Fruit fly (Drosophila melanogaster): Measurements from ENCODE around the gene Pyroxd1.

The Pyroxd1 gene

DNA sequence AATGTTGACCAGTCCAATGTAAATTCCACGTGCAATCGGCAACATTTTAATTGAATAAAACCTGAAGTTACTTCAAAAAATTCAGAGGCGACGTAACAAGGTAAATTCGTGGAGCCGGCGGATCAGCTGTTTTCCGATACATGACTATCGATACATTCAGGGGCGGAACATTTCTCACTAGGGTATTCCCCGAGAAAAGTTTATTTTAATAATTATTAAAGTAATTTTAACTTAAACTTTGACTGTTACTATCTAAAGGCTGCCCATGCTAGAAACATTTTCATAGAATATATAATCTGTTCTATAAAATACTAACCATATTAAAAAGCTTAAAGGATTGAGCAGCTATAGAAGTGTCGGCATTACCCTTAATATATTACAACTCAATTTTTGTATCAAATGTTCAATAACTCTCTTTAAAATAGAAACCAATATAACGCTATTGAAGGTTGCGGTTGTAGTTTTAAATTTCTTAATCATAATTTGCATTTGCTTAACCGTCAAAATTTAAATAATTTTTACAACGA lies 5.9 kb downstream of the Pyroxd1 start, which contains the start of the genes mRpS18B and Kua:
mRpS18B (minus strand) TSS at position 149 of the 527 bp plus-strand sequence.
Kua (plus strand) TSS at position 477 of the 527 bp plus-strand sequence.
- TF ChIP-seq Myc (optimal IDR thresholded peaks at IDR 0.05) (no peak), ttk (optimal IDR thresholded peaks at IDR 0.05) (no peak), psq (optimal IDR thresholded peaks at IDR 0.05) (no peak), Sin3A (optimal IDR thresholded peaks at IDR 0.05) (no peak), insv (optimal IDR thresholded peaks at IDR 0.05) (no peak), h (optimal IDR thresholded peaks at IDR 0.05) (no peak)

DNA sequence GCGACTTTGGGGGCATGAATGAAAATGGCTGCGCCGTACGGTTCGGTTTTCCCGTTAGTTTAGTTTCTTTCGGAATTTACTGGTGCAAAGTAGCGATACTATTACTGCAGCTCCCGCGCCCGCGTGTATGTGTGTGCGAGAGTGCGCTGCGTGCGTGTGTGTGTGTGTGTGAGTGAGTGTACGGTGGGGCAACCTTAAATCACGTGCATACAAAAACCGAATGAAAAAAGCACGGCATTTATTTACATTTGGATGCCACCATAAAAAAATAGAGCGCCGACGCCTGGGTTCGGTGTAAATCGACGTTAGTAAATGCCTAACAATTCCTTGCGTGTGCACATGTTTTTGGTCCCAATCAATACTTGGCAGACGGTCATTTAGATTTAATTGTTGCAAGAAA lies 6.5 kb downstream of the Pyroxd1 start:
- TF ChIP-seq insv (optimal IDR thresholded peaks at IDR 0.05) (no peak), Sin3A (optimal IDR thresholded peaks at IDR 0.05) (no peak), ttk (optimal IDR thresholded peaks at IDR 0.05) (no peak), Myc (optimal IDR thresholded peaks at IDR 0.05) (no peak), h (optimal IDR thresholded peaks at IDR 0.05) (no peak), psq (optimal IDR thresholded peaks at IDR 0.05) (no peak)

DNA sequence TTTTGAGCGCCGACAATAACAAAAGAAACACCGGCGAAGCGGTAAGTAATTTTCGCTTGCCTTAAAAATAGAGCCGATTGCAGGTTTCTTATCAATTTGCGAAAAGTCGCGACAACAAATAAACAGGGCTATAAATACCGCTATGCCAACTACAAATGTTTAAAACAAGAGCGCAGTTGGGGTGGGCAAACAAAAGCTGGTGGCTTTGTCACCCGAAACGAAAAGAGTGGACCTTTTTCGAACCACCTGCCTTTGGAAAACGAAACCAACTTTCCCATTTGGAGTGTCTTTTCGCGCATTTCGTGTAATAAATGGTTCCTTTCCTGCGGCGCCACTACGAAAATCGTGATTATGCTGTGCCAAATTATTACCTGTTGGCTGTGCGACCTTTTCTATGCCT lies 7.0 kb downstream of the Pyroxd1 start:
- TF ChIP-seq Myc (optimal IDR thresholded peaks at IDR 0.05) (no peak), insv (optimal IDR thresholded peaks at IDR 0.05) (no peak), ttk (optimal IDR thresholded peaks at IDR 0.05) (no peak), h (optimal IDR thresholded peaks at IDR 0.05) (no peak), Sin3A (optimal IDR thresholded peaks at IDR 0.05) (no peak), psq (optimal IDR thresholded peaks at IDR 0.05) (no peak)

DNA sequence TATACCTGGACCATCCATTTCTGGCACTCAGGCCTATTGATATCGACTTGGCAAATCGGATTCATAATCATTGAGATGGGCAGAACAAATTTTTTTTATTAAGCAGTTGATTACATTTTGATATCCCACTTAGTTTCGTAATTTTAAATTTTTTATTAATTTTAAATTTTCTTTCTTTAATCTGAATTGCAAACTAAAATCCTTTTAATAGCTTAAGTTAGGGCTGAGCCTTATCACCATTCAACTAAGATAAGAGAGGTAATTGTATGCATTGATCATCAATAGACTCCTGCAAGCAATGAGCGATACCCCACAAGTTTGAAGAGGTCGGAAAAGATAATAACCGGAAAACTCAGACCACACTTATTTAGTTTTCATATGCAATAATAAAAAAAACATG lies 12.8 kb downstream of the Pyroxd1 start, which contains the start of gene CG13970:
CG13970 (minus strand) TSS at position 101 of the 400 bp plus-strand sequence.
- TF ChIP-seq ttk (optimal IDR thresholded peaks at IDR 0.05) (no peak), h (optimal IDR thresholded peaks at IDR 0.05) (no peak), insv (optimal IDR thresholded peaks at IDR 0.05) (no peak), Sin3A (optimal IDR thresholded peaks at IDR 0.05) (no peak), psq (optimal IDR thresholded peaks at IDR 0.05) (no peak), Myc (optimal IDR thresholded peaks at IDR 0.05) (no peak)

DNA sequence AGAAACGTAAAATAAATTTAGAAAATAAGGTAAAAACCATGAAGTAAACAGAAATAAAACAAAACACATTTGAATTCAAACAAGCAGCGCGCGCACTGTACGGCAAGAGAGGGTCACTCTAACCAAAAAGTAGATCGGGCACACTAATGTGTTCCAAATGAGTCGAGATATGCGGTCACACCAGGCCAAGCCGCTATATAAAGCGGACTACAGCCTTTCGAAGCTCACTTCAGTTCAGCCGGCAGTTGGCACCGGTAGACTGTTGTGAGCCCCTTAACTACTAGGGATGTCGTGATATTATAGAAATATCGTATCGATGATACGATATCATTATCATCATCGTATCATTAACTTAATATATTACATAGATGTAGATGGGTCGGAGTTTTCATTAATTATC lies 13.3 kb downstream of the Pyroxd1 start:
- TF ChIP-seq h (optimal IDR thresholded peaks at IDR 0.05): no peak
- no peak for TF ChIP-seq insv (optimal IDR thresholded peaks at IDR 0.05)
- TF ChIP-seq ttk (optimal IDR thresholded peaks at IDR 0.05): no peak
- TF ChIP-seq Sin3A (optimal IDR thresholded peaks at IDR 0.05): no peak
- TF ChIP-seq Myc (optimal IDR thresholded peaks at IDR 0.05): no peak
- TF ChIP-seq psq (optimal IDR thresholded peaks at IDR 0.05): no peak

DNA sequence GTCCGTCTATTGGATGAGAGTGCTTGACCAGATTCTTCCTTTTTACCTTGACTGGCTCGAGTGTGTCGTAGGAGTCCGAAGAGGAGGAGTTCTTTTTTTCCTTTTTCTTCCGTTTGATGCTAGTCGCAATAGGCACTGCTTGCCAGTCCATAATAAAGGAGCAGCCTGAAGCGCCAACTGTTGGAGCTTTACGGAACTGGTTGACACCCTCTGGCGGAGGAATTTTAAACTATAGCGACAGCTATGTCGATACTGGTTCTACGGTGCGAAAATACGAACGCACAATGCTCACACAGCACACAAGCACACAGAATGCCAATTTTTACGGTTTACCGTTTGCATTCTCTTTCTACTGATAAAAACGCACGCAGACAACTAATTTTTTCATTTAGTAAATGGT lies 15.4 kb downstream of the Pyroxd1 start:
- no peak for TF ChIP-seq psq (optimal IDR thresholded peaks at IDR 0.05)
- TF ChIP-seq Myc (optimal IDR thresholded peaks at IDR 0.05): no peak
- TF ChIP-seq ttk (optimal IDR thresholded peaks at IDR 0.05): no peak
- no peak for TF ChIP-seq Sin3A (optimal IDR thresholded peaks at IDR 0.05)
- no peak for TF ChIP-seq h (optimal IDR thresholded peaks at IDR 0.05)
- TF ChIP-seq insv (optimal IDR thresholded peaks at IDR 0.05): no peak

DNA sequence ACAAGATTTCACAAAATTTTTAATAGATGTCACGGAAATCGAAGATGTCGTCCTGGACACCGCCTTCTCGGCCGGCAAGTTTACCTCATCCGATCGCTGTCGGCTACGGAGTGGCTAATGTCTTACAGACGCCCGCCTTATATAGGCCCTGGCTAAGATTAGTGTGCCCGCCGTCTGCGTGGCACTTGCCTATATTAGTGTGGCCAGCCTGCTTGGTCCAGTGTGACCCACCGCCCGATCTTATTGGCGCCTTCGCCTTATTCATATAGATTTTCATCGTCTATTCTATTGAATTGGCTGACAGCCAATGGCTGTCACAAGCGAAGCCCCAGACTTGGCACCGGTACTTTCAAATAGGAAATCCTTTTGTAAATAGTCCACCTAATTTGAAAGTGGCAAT lies 24.6 kb downstream of the Pyroxd1 start:
- TF ChIP-seq h (optimal IDR thresholded peaks at IDR 0.05): no peak
- no peak for TF ChIP-seq Sin3A (optimal IDR thresholded peaks at IDR 0.05)
- TF ChIP-seq Myc (optimal IDR thresholded peaks at IDR 0.05): no peak
- TF ChIP-seq ttk (optimal IDR thresholded peaks at IDR 0.05): no peak
- TF ChIP-seq insv (optimal IDR thresholded peaks at IDR 0.05): no peak
- TF ChIP-seq psq (optimal IDR thresholded peaks at IDR 0.05): no peak

DNA sequence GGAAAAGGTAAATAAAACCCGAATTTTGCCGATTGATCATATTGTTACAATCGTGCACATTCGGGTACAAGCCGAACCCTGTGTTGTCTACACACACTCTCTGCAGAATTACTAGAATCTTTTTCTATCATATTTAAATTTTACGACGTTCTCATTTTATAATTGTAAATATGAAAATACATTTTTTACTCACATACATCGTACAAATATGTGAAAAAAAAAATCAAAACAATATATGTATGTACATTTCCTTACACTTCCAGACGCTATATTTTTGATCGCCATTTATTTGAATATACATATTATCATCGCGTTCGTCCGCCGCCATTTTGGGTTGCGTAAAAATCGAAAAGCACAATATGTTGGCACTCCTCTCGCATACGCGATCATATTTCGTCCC lies 26.5 kb downstream of the Pyroxd1 start:
- no peak for TF ChIP-seq psq (optimal IDR thresholded peaks at IDR 0.05)
- TF ChIP-seq h (optimal IDR thresholded peaks at IDR 0.05): no peak
- TF ChIP-seq insv (optimal IDR thresholded peaks at IDR 0.05): no peak
- TF ChIP-seq Sin3A (optimal IDR thresholded peaks at IDR 0.05): no peak
- TF ChIP-seq Myc (optimal IDR thresholded peaks at IDR 0.05): no peak
- no peak for TF ChIP-seq ttk (optimal IDR thresholded peaks at IDR 0.05)

DNA sequence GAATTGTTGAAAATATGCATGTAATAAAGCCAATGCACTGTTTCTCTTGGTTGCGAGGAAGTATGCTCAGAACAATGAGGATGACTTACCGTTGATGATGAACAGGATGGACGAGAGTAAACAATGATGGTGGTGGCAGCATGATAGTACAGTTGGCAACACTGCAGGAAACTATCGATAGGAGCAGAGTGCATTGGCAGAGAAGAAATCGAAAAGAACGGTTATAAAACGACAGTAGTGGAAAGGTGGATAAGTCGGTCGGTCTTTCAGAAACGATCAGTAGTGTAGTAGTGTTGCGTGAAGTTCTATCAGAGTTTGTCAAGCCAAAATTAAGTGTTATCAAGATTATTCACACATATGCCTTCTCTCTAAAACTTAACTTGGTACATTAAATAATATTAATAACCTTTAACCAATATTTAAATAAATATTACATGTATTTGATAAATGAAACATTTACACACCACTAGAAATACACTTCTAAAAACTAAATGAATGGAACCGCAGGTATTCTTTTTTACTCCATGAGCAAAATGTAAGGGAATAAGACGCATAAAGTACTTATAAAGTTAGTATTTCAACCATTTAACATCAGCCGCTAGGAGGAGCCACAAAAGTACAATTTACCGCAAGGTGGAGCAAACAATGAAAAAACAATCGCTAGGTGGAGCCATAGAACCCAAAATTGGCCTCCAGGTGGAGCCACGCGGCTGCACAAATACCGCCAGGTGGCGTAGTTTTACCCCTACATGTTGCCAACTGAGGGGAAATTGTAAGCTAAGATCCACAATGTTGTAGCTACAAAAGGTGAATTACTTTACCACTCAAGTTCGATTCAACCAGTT lies 29.4 kb downstream of the Pyroxd1 start:
- TF ChIP-seq Sin3A (optimal IDR thresholded peaks at IDR 0.05): no peak
- no peak for TF ChIP-seq Myc (optimal IDR thresholded peaks at IDR 0.05)
- no peak for TF ChIP-seq ttk (optimal IDR thresholded peaks at IDR 0.05)
- TF ChIP-seq h (optimal IDR thresholded peaks at IDR 0.05): no peak
- TF ChIP-seq insv (optimal IDR thresholded peaks at IDR 0.05): no peak
- TF ChIP-seq psq (optimal IDR thresholded peaks at IDR 0.05): no peak

DNA sequence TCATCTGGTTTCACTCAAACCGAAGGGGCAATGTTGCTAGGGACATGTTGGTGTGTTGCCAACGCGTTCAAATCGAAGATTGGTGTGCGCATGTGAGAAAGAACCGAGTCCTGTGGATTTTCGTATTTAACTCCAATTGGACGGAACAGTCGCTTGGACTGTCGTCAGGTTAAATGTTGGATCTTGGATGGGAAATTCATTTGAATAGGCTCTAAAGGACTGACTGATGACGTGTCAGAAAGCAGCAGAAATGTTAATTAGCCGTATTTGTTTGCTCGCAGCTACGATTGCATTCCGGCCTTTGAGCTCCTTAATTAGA lies 30.0 kb downstream of the Pyroxd1 start:
- no peak for TF ChIP-seq psq (optimal IDR thresholded peaks at IDR 0.05)
- no peak for TF ChIP-seq Sin3A (optimal IDR thresholded peaks at IDR 0.05)
- no peak for TF ChIP-seq ttk (optimal IDR thresholded peaks at IDR 0.05)
- no peak for TF ChIP-seq Myc (optimal IDR thresholded peaks at IDR 0.05)
- no peak for TF ChIP-seq h (optimal IDR thresholded peaks at IDR 0.05)
- no peak for TF ChIP-seq insv (optimal IDR thresholded peaks at IDR 0.05)

DNA sequence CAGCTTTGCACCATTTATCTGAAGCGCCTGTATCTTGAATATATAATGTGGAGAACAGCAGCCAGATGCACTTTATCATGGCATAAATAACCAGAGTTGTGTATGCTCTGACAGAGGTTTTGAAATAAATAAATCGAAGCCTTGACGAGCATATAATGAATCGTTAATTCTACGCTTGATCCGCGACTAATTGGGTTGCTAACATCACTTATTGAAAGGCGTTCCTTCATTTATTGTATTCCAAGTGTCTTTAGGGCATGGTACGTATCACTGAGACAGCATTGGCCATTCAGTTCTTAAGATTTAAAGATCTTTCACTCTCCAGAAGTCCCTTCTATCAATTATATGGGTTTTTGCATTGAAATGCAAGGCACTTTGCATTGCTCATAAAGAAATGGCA lies 43.6 kb downstream of the Pyroxd1 start, which contains the start of gene CG10651:
CG10651 (minus strand) TSS at position 101 of the 400 bp plus-strand sequence.
- no peak for TF ChIP-seq Sin3A (optimal IDR thresholded peaks at IDR 0.05)
- TF ChIP-seq ttk (optimal IDR thresholded peaks at IDR 0.05): no peak
- TF ChIP-seq psq (optimal IDR thresholded peaks at IDR 0.05): no peak
- TF ChIP-seq Myc (optimal IDR thresholded peaks at IDR 0.05): no peak
- TF ChIP-seq insv (optimal IDR thresholded peaks at IDR 0.05): no peak
- no peak for TF ChIP-seq h (optimal IDR thresholded peaks at IDR 0.05)
